Worm (Caenorhabditis elegans) whole organism, L4/young adult: Measurements from ENCODE around the gene ZC262.4.
A peak's percentile ranks its signal among the peaks of the same experiment; 100 is the strongest.

Experiments used
- W03F9.2 ChIP-seq: fragments of 150-350 bp; optimal IDR thresholded peaks from 2 replicates; lab custom pipeline; 2014; ENCODE audit warnings: missing biosample characterization, missing genetic modification characterization
- dao-5 ChIP-seq: sonication (generic microtip); optimal IDR thresholded peaks from 2 replicates; lab custom pipeline; 2016; ENCODE audit warnings: missing genotype, missing genetic modification characterization, moderate library complexity, missing compliant biosample characterization
- him-1 ChIP-seq: sonication (generic microtip); optimal IDR thresholded peaks from 2 replicates; lab custom pipeline; 2016; ENCODE audit warnings: missing genotype, missing genetic modification reagents, missing genetic modification characterization, missing compliant biosample characterization

Gene ZC262.4

ce11 chrIII:8334432-8334831 is at the start of gene ZC262.4:
TSS of gene ZC262.4 (minus strand) at chrIII:8334532.
- TF ChIP-seq dao-5, result no peak
- TF ChIP-seq him-1 (tag; lab: Kevin White, UChicago), result no peak
- no peak for TF ChIP-seq W03F9.2 (tag; lab: Kevin White, UChicago)

- TF ChIP-seq dao-5 (no peak), him-1 (tag; lab: Kevin White, UChicago) (no peak)
Observed at ce11 chrIII:8380645-8381044, 46.3 kb upstream of the ZC262.4 start, which contains the start of gene R05D3.12. TSS of gene R05D3.12 (plus strand) at chrIII:8380945.

- no peak for TF ChIP-seq W03F9.2 (tag; lab: Kevin White, UChicago)
- TF ChIP-seq him-1 (tag; lab: Kevin White, UChicago), result no peak
- TF ChIP-seq dao-5, result no peak
Observed at ce11 chrIII:8375000-8375399, 40.7 kb upstream of the ZC262.4 start, which contains the start of gene met-2. TSS of gene met-2 (plus strand) at chrIII:8375300.

ce11 chrIII:8371595-8372305 is 37.4 kb upstream of the ZC262.4 start, which contains the start of gene lmbr-1:
TSS of gene lmbr-1 (plus strand) at chrIII:8372255.
- no peak for TF ChIP-seq W03F9.2 (tag; lab: Kevin White, UChicago)
- no peak for TF ChIP-seq him-1 (tag; lab: Kevin White, UChicago)
- no peak for TF ChIP-seq dao-5

ce11 chrIII:8370846-8371257 is 36.5 kb upstream of the ZC262.4 start:
- TF ChIP-seq W03F9.2 (tag; lab: Kevin White, UChicago), result peak; percentile 26
- TF ChIP-seq him-1 (tag; lab: Kevin White, UChicago), result no peak
- no peak for TF ChIP-seq dao-5

- TF ChIP-seq him-1 (tag; lab: Kevin White, UChicago) (no peak), dao-5 (no peak), W03F9.2 (tag; lab: Kevin White, UChicago) (no peak)
Observed at ce11 chrIII:8370188-8370587, 35.9 kb upstream of the ZC262.4 start.

ce11 chrIII:8369172-8369571 is 34.8 kb upstream of the ZC262.4 start:
- TF ChIP-seq dao-5 (no peak), him-1 (tag; lab: Kevin White, UChicago) (no peak), W03F9.2 (tag; lab: Kevin White, UChicago) (no peak)

ce11 chrIII:8368619-8369018 is 34.3 kb upstream of the ZC262.4 start, which contains the start of gene R05D3.9:
TSS of gene R05D3.9 (minus strand) at chrIII:8368719.
- TF ChIP-seq him-1 (tag; lab: Kevin White, UChicago), result no peak
- TF ChIP-seq dao-5, result no peak
- TF ChIP-seq W03F9.2 (tag; lab: Kevin White, UChicago), result no peak

- no peak for TF ChIP-seq dao-5
- no peak for TF ChIP-seq W03F9.2 (tag; lab: Kevin White, UChicago)
- no peak for TF ChIP-seq him-1 (tag; lab: Kevin White, UChicago)
Observed at ce11 chrIII:8363253-8364061, 29.1 kb upstream of the ZC262.4 start, which contains the start of gene R05D3.3. TSS of gene R05D3.3 (plus strand) at chrIII:8364011.

ce11 chrIII:8358213-8358672 is 23.9 kb upstream of the ZC262.4 start, which contains the start of the genes R05D3.8 and rfp-1:
TSS of gene R05D3.8 (minus strand) at chrIII:8358327.
TSS of gene rfp-1 (plus strand) at chrIII:8358622.
- TF ChIP-seq W03F9.2 (tag; lab: Kevin White, UChicago) (peak; percentile 65), him-1 (tag; lab: Kevin White, UChicago) (no peak), dao-5 (no peak)

ce11 chrIII:8356407-8356881 is 22.1 kb upstream of the ZC262.4 start:
- TF ChIP-seq W03F9.2 (tag; lab: Kevin White, UChicago), result peak; percentile 46
- TF ChIP-seq him-1 (tag; lab: Kevin White, UChicago), result no peak

- TF ChIP-seq W03F9.2 (tag; lab: Kevin White, UChicago), result no peak
- TF ChIP-seq him-1 (tag; lab: Kevin White, UChicago), result no peak
- no peak for TF ChIP-seq dao-5
Observed at ce11 chrIII:8355462-8355815, 21.1 kb upstream of the ZC262.4 start.

ce11 chrIII:8354644-8355461 is 20.5 kb upstream of the ZC262.4 start, which contains the start of gene unc-116:
TSS of gene unc-116 (minus strand) at chrIII:8355174.
- peak; percentile 17 for TF ChIP-seq him-1 (tag; lab: Kevin White, UChicago)
- TF ChIP-seq W03F9.2 (tag; lab: Kevin White, UChicago), result no peak
- no peak for TF ChIP-seq dao-5
